Fruit fly (Drosophila melanogaster) whole organism, embryonic: Measurements from ENCODE around the gene Doa.

Source experiments
- ATbp ChIP-seq: fragments of 200-800 bp; sonication (Bioruptor generic); optimal IDR thresholded peaks from 2 replicates; lab custom pipeline; 2017; ENCODE audit warnings: missing biosample characterization, mild to moderate bottlenecking, missing genetic modification characterization, missing genetic modification reagents
- Blimp-1 ChIP-seq: fragments of 200-800 bp; sonication (Bioruptor generic); optimal IDR thresholded peaks from 3 replicates; lab custom pipeline; 2018; ENCODE audit warnings: missing biosample characterization, missing genetic modification characterization, mild to moderate bottlenecking, moderate library complexity, missing genetic modification reagents
- CG10959 ChIP-seq: fragments of 200-800 bp; sonication (Bioruptor generic); IDR thresholded peaks from 2 replicates; pipeline ENCODE4 v1.3.6; 2022; ENCODE audit warnings: missing biosample characterization, missing genetic modification characterization
- CG12744 ChIP-seq: fragments of 200-800 bp; sonication (Bioruptor generic); optimal IDR thresholded peaks from 2 replicates; lab custom pipeline; 2016; ENCODE audit warnings: missing biosample characterization, missing genetic modification characterization
- CG12769 ChIP-seq: fragments of 200-800 bp; sonication (Bioruptor generic); optimal IDR thresholded peaks from 2 replicates; lab custom pipeline; 2019; ENCODE audit warnings: missing biosample characterization, mild to moderate bottlenecking, missing genetic modification characterization, moderate library complexity
- CG14860 ChIP-seq: fragments of 200-800 bp; sonication (Bioruptor generic); IDR thresholded peaks from 3 replicates; pipeline ENCODE4 v1.3.6; 2022; ENCODE audit warnings: missing biosample characterization, missing genetic modification characterization; ENCODE audit not compliant: partially characterized antibody
- CG15269 ChIP-seq: fragments of 200-800 bp; sonication (Bioruptor generic); optimal IDR thresholded peaks from 2 replicates; lab custom pipeline; 2018; ENCODE audit warnings: missing biosample characterization, mild to moderate bottlenecking, missing genetic modification characterization, moderate library complexity
- CG16815 ChIP-seq: fragments of 200-800 bp; sonication (Bioruptor generic); optimal IDR thresholded peaks from 3 replicates; lab custom pipeline; 2017; ENCODE audit warnings: missing biosample characterization, mild to moderate bottlenecking, missing genetic modification characterization
- CG18262 ChIP-seq: fragments of 200-800 bp; optimal IDR thresholded peaks from 3 replicates; lab custom pipeline; 2019; ENCODE audit warnings: missing biosample characterization, mild to moderate bottlenecking, missing genetic modification characterization, moderate library complexity
- CG31224 ChIP-seq: fragments of 200-800 bp; sonication (Bioruptor generic); IDR thresholded peaks from 2 replicates; pipeline ENCODE4 v1.3.6; 2022; ENCODE audit warnings: missing biosample characterization, missing genetic modification characterization
- CG43689 ChIP-seq: fragments of 200-800 bp; sonication (Bioruptor generic); IDR thresholded peaks from 2 replicates; pipeline ENCODE4 v1.3.6; 2022; ENCODE audit warnings: missing biosample characterization, missing genetic modification characterization
- CG7372 ChIP-seq: fragments of 200-800 bp; sonication (Bioruptor generic); IDR thresholded peaks from 2 replicates; pipeline ENCODE4 v1.3.6; 2022; ENCODE audit warnings: missing biosample characterization, missing genetic modification characterization
- CG7556 ChIP-seq: fragments of 200-800 bp; sonication (Bioruptor generic); optimal IDR thresholded peaks from 2 replicates; lab custom pipeline; 2017; ENCODE audit warnings: missing biosample characterization, mild to moderate bottlenecking, missing genetic modification characterization
- CG7839 ChIP-seq: fragments of 200-800 bp; sonication (Bioruptor generic); optimal IDR thresholded peaks from 3 replicates; lab custom pipeline; 2018; ENCODE audit warnings: missing biosample characterization, mild to moderate bottlenecking, missing genetic modification characterization, moderate library complexity
- CG8281 ChIP-seq: fragments of 200-800 bp; sonication (Bioruptor generic); optimal IDR thresholded peaks from 2 replicates; lab custom pipeline; 2018; ENCODE audit warnings: missing biosample characterization, mild to moderate bottlenecking, missing genetic modification characterization, moderate library complexity
- CG8388 ChIP-seq: fragments of 200-800 bp; sonication (Bioruptor generic); optimal IDR thresholded peaks from 2 replicates; lab custom pipeline; 2019; ENCODE audit warnings: missing biosample characterization, mild to moderate bottlenecking, missing genetic modification characterization, moderate library complexity
- CG8765 ChIP-seq: fragments of 200-800 bp; sonication (Bioruptor generic); IDR thresholded peaks from 2 replicates; pipeline ENCODE4 v1.3.6; 2022; ENCODE audit warnings: missing biosample characterization, missing genetic modification characterization
- Dad ChIP-seq: fragments of 200-800 bp; sonication (Bioruptor generic); optimal IDR thresholded peaks from 3 replicates; lab custom pipeline; 2016; ENCODE audit warnings: missing biosample characterization, missing genetic modification characterization
- Hey ChIP-seq: fragments of 200-800 bp; sonication (Bioruptor generic); optimal IDR thresholded peaks from 3 replicates; lab custom pipeline; 2018; ENCODE audit warnings: missing biosample characterization, mild to moderate bottlenecking, missing genetic modification characterization
- Hr78 ChIP-seq, 2 experiments: fragments of 200-800 bp in 1 of 2; fragments of >200 bp in 1 of 2; sonication (Bioruptor generic) in 1 of 2; optimal IDR thresholded peaks; 2 replicates each; lab custom pipeline; 2017 to 2019; ENCODE audit warnings: missing biosample characterization in 2 of 2, missing genetic modification characterization in 2 of 2, mild to moderate bottlenecking in 1 of 2, moderate library complexity in 1 of 2
- Med ChIP-seq: fragments of 200-800 bp; sonication (Bioruptor generic); peaks from one replicate; lab custom pipeline; 2016; ENCODE audit warnings: missing biosample characterization, missing genetic modification characterization, mild to moderate bottlenecking, inconsistent platforms, moderate library complexity
- NC2α ChIP-seq: fragments of 200-800 bp; sonication (Bioruptor generic); optimal IDR thresholded peaks from 2 replicates; lab custom pipeline; 2016; ENCODE audit warnings: missing biosample characterization, missing genetic modification characterization
- Oli ChIP-seq: fragments of 200-800 bp; sonication (Bioruptor generic); optimal IDR thresholded peaks from 2 replicates; lab custom pipeline; 2018; ENCODE audit warnings: missing biosample characterization, mild to moderate bottlenecking, missing genetic modification characterization, moderate library complexity
- PHDP ChIP-seq: fragments of 200-800 bp; sonication (Bioruptor generic); optimal IDR thresholded peaks from 3 replicates; lab custom pipeline; 2018; ENCODE audit warnings: missing biosample characterization, mild to moderate bottlenecking, missing genetic modification characterization, moderate library complexity
- Poxn ChIP-seq: fragments of 200-800 bp; sonication (Bioruptor generic); IDR thresholded peaks from 2 replicates; pipeline ENCODE4 v1.3.6; 2022; ENCODE audit warnings: missing biosample characterization, missing genetic modification characterization
- Ssrp ChIP-seq: fragments of 200-800 bp; sonication (Bioruptor generic); optimal IDR thresholded peaks from 2 replicates; lab custom pipeline; 2018; ENCODE audit warnings: missing biosample characterization, mild to moderate bottlenecking, missing genetic modification characterization, moderate library complexity
- ap ChIP-seq: fragments of 200-800 bp; sonication (Bioruptor generic); IDR thresholded peaks from 2 replicates; pipeline ENCODE4 v1.3.6; 2022; ENCODE audit warnings: missing biosample characterization, missing genetic modification characterization
- dmrt11E ChIP-seq: fragments of 200-800 bp; sonication (Bioruptor generic); optimal IDR thresholded peaks from 3 replicates; lab custom pipeline; 2018; ENCODE audit warnings: missing biosample characterization, mild to moderate bottlenecking, missing genetic modification characterization, moderate library complexity
- eve ChIP-seq, 2 experiments: fragments of >200 bp; optimal IDR thresholded peaks; 2 replicates each; lab custom pipeline; 2017; ENCODE audit warnings: missing biosample characterization in 2 of 2, missing genetic modification characterization in 2 of 2
- exex ChIP-seq: fragments of 200-800 bp; sonication (Bioruptor generic); optimal IDR thresholded peaks from 4 replicates; lab custom pipeline; 2018; ENCODE audit warnings: missing biosample characterization, mild to moderate bottlenecking, missing genetic modification characterization, moderate library complexity
- inv ChIP-seq: fragments of 200-800 bp; sonication (Bioruptor generic); IDR thresholded peaks from 2 replicates; pipeline ENCODE4 v1.3.6; 2022; ENCODE audit warnings: missing biosample characterization, missing genetic modification characterization; ENCODE audit not compliant: partially characterized antibody
- lola ChIP-seq, 3 experiments: fragments of >200 bp in 2 of 3; fragments of 200-800 bp in 1 of 3; sonication (Bioruptor generic) in 1 of 3; optimal IDR thresholded peaks; 2 replicates each; lab custom pipeline; 2017 to 2019; ENCODE audit warnings: missing biosample characterization in 3 of 3, missing genetic modification characterization in 3 of 3, mild to moderate bottlenecking in 1 of 3, moderate library complexity in 1 of 3
- pros ChIP-seq: fragments of 200-800 bp; sonication (Bioruptor generic); optimal IDR thresholded peaks from 3 replicates; lab custom pipeline; 2019; ENCODE audit warnings: missing biosample characterization, mild to moderate bottlenecking, missing genetic modification characterization, moderate library complexity
- schlank ChIP-seq: fragments of 200-800 bp; sonication (Bioruptor generic); optimal IDR thresholded peaks from 2 replicates; lab custom pipeline; 2018; ENCODE audit warnings: missing biosample characterization, mild to moderate bottlenecking, missing genetic modification characterization
- sens ChIP-seq: fragments of 200-800 bp; sonication (Bioruptor generic); peaks from one replicate; lab custom pipeline; 2016; ENCODE audit warnings: missing biosample characterization, missing genetic modification characterization
- shn ChIP-seq: fragments of 200-800 bp; sonication (Bioruptor generic); optimal IDR thresholded peaks from 3 replicates; lab custom pipeline; 2016; ENCODE audit warnings: missing biosample characterization, missing genetic modification characterization
- so ChIP-seq: fragments of 200-800 bp; sonication (Bioruptor generic); IDR thresholded peaks from 3 replicates; pipeline ENCODE4 v1.3.6; 2022; ENCODE audit warnings: missing biosample characterization, missing genetic modification characterization

Gene Doa

dm6 chr3R:28847547-28848316, 40.1 kb upstream of the Doa start (continued):
- TF ChIP-seq CG8765 (GFP tag; lab: Robert Waterston, UW): no peak
- no peak for TF ChIP-seq so (GFP tag; lab: Robert Waterston, UW)
- peak; percentile 32 for TF ChIP-seq PHDP (tag; lab: Kevin White, UChicago)
- no peak for TF ChIP-seq Poxn
- no peak for TF ChIP-seq CG43689 (GFP tag; lab: Robert Waterston, UW)
- TF ChIP-seq NC2α (GFP tag; lab: Kevin White, UChicago): no peak
- no peak for TF ChIP-seq CG10959 (GFP tag; lab: Robert Waterston, UW)
- peak; percentile 40 for TF ChIP-seq dmrt11E (tag; lab: Kevin White, UChicago)
- TF ChIP-seq CG7839 (tag; lab: Kevin White, UChicago): peak; percentile 39
- no peak for TF ChIP-seq inv
- TF ChIP-seq Blimp-1 (GFP tag; lab: Kevin White, UChicago): peak; percentile 34
- TF ChIP-seq CG16815 (GFP tag; lab: Kevin White, UChicago): no peak
- TF ChIP-seq Ssrp: peak; percentile 32
- peak in 1 of 3 experiments; percentile 45 for TF ChIP-seq lola (GFP tag; optimal IDR thresholded peaks at IDR 0.05; lab: Kevin White, UChicago)
- TF ChIP-seq pros (GFP tag; lab: Kevin White, UChicago): no peak
- peak; percentile 24 for TF ChIP-seq Oli
- TF ChIP-seq shn: no peak
- TF ChIP-seq sens (GFP tag; lab: Kevin White, UChicago): peak; percentile 69
- TF ChIP-seq Dad (GFP tag; lab: Kevin White, UChicago): no peak
- peak; percentile 59 for TF ChIP-seq CG18262
- no peak for TF ChIP-seq ATbp (GFP tag; lab: Kevin White, UChicago)
- TF ChIP-seq schlank (tag; lab: Kevin White, UChicago): no peak
- TF ChIP-seq ap (GFP tag; lab: Robert Waterston, UW): no peak
- no peak for TF ChIP-seq CG12744
- no peak for TF ChIP-seq CG15269
- peak; percentile 29 for TF ChIP-seq CG8388 (GFP tag; lab: Kevin White, UChicago)
- peak; percentile 8 for TF ChIP-seq CG7556 (GFP tag; lab: Kevin White, UChicago)

dm6 chr3R:28848693-28849470, 39.0 kb upstream of the Doa start:
- TF ChIP-seq Med (peak; percentile 43), Hr78 (GFP tag; optimal IDR thresholded peaks at IDR 0.05; lab: Kevin White, UChicago) (peak in 1 of 2 experiments; percentile 25), exex (peak; percentile 36), CG14860 (GFP tag; lab: Robert Waterston, UW) (no peak), Hey (tag; lab: Kevin White, UChicago) (peak; percentile 43), CG7372 (GFP tag; lab: Robert Waterston, UW) (peak; percentile 38; the same call in 1 of the 2 replicates), CG31224 (GFP tag; lab: Robert Waterston, UW) (no peak), eve (GFP tag; optimal IDR thresholded peaks at IDR 0.05; lab: Kevin White, UChicago) (peak in 1 of 2 experiments; percentile 54), CG12769 (no peak), CG8281 (tag; lab: Kevin White, UChicago) (peak; percentile 66)
- TF ChIP-seq, all 482 proteins: peak for 7
